Fruit fly (Drosophila melanogaster): ENCODE results near the gene RpL7-like.

DNA sequence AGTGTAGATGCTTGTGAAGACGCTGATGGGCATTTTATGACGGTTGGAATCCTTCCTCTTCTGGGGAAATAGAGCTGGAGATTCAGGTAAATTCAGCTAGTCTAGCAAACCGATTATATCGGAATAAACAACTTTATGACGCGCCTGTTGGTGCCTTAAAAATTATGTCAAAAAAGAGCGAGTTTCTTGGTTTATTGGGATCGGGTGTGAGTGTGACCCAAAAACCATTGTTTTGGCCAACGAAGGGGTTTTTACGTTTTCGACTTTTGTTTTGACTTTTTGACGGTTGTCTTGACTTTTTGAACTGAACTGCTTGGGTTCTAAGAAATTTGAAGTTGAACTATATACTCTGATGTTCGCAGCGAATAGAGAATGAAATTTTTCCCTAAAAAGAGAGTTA lies 35.9 kb downstream of the RpL7-like start:
- TF ChIP-seq CG8478 (optimal IDR thresholded peaks at IDR 0.05): no peak
- no peak for TF ChIP-seq CTCF (optimal IDR thresholded peaks at IDR 0.05)

Measured in S2 (cell line).